Worm (Caenorhabditis elegans) whole organism, mixed stage, embryonic: Measurements from ENCODE around the gene ndnf-1.

Experiments used
- M03D4.4 ChIP-seq: sonication (generic microtip); optimal IDR thresholded peaks from 2 replicates; lab custom pipeline; 2017; ENCODE audit warnings: mild to moderate bottlenecking, missing genetic modification characterization, missing compliant biosample characterization
- bed-3 ChIP-seq: fragments of 200-800 bp; sonication (Bioruptor generic); optimal IDR thresholded peaks from 3 replicates; lab custom pipeline; 2018; ENCODE audit warnings: mild to moderate bottlenecking, missing genetic modification characterization, moderate library complexity, missing compliant biosample characterization
- blmp-1 ChIP-seq: fragments of 150-350 bp; optimal IDR thresholded peaks from 2 replicates; lab custom pipeline; 2014; ENCODE audit warnings: missing biosample characterization, missing genetic modification characterization
- elt-1 ChIP-seq: sonication (generic microtip); optimal IDR thresholded peaks from 2 replicates; lab custom pipeline; 2017; ENCODE audit warnings: missing genetic modification characterization, mild to moderate bottlenecking, missing compliant biosample characterization, antibody characterized with exemption, moderate library complexity, borderline replicate concordance; ENCODE audit not compliant: insufficient read depth
- lsy-2 ChIP-seq: fragments of 150-350 bp; optimal IDR thresholded peaks from 2 replicates; lab custom pipeline; 2014; ENCODE audit warnings: missing biosample characterization, missing genetic modification characterization
- mab-5 ChIP-seq: fragments of 150-350 bp; optimal IDR thresholded peaks from 2 replicates; lab custom pipeline; 2014; ENCODE audit warnings: missing biosample characterization, missing genetic modification characterization
- mep-1 ChIP-seq: fragments of 150-350 bp; optimal IDR thresholded peaks from 2 replicates; lab custom pipeline; 2017; ENCODE audit warnings: missing biosample characterization, missing genetic modification reagents, missing genetic modification characterization, inconsistent platforms
- nhr-237 ChIP-seq: fragments of 150-350 bp; optimal IDR thresholded peaks from 2 replicates; lab custom pipeline; 2014; ENCODE audit warnings: missing biosample characterization, missing genetic modification characterization
- nhr-76 ChIP-seq: sonication (generic microtip); optimal IDR thresholded peaks from 2 replicates; lab custom pipeline; 2017; ENCODE audit warnings: missing biosample characterization, missing genetic modification characterization
- snpc-4 ChIP-seq: fragments of 150-350 bp; optimal IDR thresholded peaks from 2 replicates; lab custom pipeline; 2014; ENCODE audit warnings: missing biosample characterization, missing genetic modification characterization
- sptf-1 ChIP-seq: sonication (generic microtip); optimal IDR thresholded peaks from 2 replicates; lab custom pipeline; 2017; ENCODE audit warnings: mild to moderate bottlenecking, missing genetic modification characterization, moderate library complexity, missing compliant biosample characterization
- unc-62 ChIP-seq: fragments of 150-350 bp; optimal IDR thresholded peaks from 2 replicates; lab custom pipeline; 2014; ENCODE audit warnings: missing biosample characterization, missing genetic modification reagents, missing genetic modification characterization
- zip-8 ChIP-seq: fragments of 150-350 bp; optimal IDR thresholded peaks from 2 replicates; lab custom pipeline; 2014; ENCODE audit warnings: missing biosample characterization, missing genetic modification characterization
- ztf-11 ChIP-seq: fragments of 150-350 bp; optimal IDR thresholded peaks from 2 replicates; lab custom pipeline; 2014; ENCODE audit warnings: missing biosample characterization, missing genetic modification characterization

DNA sequence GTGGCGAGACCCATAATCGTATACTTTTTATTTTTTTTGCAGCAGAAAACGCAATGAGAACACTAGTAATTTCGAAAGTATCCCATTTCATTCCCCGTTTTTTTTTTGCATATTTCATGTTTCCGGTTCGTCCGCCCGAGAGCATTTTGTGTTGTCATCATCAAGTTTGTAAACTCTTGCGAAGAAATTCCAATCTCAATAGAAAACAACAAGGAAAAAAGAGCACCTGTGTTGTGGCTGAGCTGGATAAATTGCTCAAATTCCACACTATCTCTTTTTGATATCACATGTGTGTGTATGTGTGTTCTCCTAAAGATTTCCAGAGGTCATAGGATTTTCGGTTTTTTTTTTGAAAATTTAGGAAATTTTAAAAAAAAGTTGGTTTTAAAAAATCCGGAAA lies 3.3 kb upstream of the ndnf-1 start:
- TF ChIP-seq nhr-76, result no peak
- no peak for TF ChIP-seq zip-8 (tag; lab: Kevin White, UChicago)
- no peak for TF ChIP-seq M03D4.4
- no peak for TF ChIP-seq lsy-2 (tag; lab: Kevin White, UChicago)
- no peak for TF ChIP-seq mep-1 (tag; lab: Kevin White, UChicago)
- no peak for TF ChIP-seq sptf-1
- no peak for TF ChIP-seq mab-5
- TF ChIP-seq ztf-11 (tag; lab: Kevin White, UChicago), result no peak
- TF ChIP-seq unc-62 (GFP tag; lab: Kevin White, UChicago), result no peak
- TF ChIP-seq snpc-4 (tag; lab: Kevin White, UChicago), result no peak
- no peak for TF ChIP-seq elt-1 (tag; lab: Kevin White, UChicago)
- TF ChIP-seq nhr-237 (tag; lab: Kevin White, UChicago), result no peak
- TF ChIP-seq bed-3 (GFP tag; lab: Kevin White, UChicago), result no peak
- no peak for TF ChIP-seq blmp-1 (tag; lab: Kevin White, UChicago)
